Worm (Caenorhabditis elegans) whole organism, late embryonic: ENCODE measurements around the gene str-93.

Source experiments
- ama-1 ChIP-seq: fragments of 150-350 bp; optimal IDR thresholded peaks from 2 replicates; lab custom pipeline; 2014
- dve-1 ChIP-seq: sonication (generic microtip); optimal IDR thresholded peaks from 2 replicates; lab custom pipeline; 2017; ENCODE audit warnings: antibody characterized with exemption, mild to moderate bottlenecking, missing genetic modification characterization, missing compliant biosample characterization
- pqm-1 ChIP-seq: sonication (generic microtip); optimal IDR thresholded peaks from 2 replicates; lab custom pipeline; 2016; ENCODE audit warnings: missing genetic modification characterization, missing compliant biosample characterization

- TF ChIP-seq pqm-1 (tag; lab: Kevin White, UChicago) (no peak), ama-1 (lab: Kevin White, UChicago) (no peak), dve-1 (no peak)
Observed at ce11 chrV:17658824-17659223, 14.4 kb downstream of the str-93 start.
